Fruit fly (Drosophila melanogaster) whole organism, wandering third instar larva: ENCODE results near the gene CG6282.

Experiments used
- Abd-B ChIP-seq: fragments of >200 bp; optimal IDR thresholded peaks from 2 replicates; lab custom pipeline; 2017; ENCODE audit warnings: missing biosample characterization, missing genetic modification characterization
- CG32264 ChIP-seq: fragments of 200-800 bp; sonication (Bioruptor generic); optimal IDR thresholded peaks from 2 replicates; lab custom pipeline; 2016; ENCODE audit warnings: missing biosample characterization, missing genetic modification characterization
- CG9705 ChIP-seq: fragments of 200-800 bp; sonication (Bioruptor generic); optimal IDR thresholded peaks from 2 replicates; lab custom pipeline; 2018; ENCODE audit warnings: missing biosample characterization, mild to moderate bottlenecking, missing genetic modification characterization
- CrebA ChIP-seq: fragments of 200-800 bp; sonication (Bioruptor generic); optimal IDR thresholded peaks from 2 replicates; lab custom pipeline; 2016; ENCODE audit warnings: missing biosample characterization, mild to moderate bottlenecking, missing genetic modification characterization, borderline replicate concordance
- Dfd ChIP-seq: fragments of >200 bp; optimal IDR thresholded peaks from 2 replicates; lab custom pipeline; 2017; ENCODE audit warnings: missing biosample characterization, missing genetic modification characterization
- Dif ChIP-seq: fragments of 200-275, 200-300 bp; sonication (Bioruptor generic); optimal IDR thresholded peaks from 2 replicates; lab custom pipeline; 2018; ENCODE audit warnings: missing biosample characterization, missing genetic modification characterization; ENCODE audit not compliant: partially characterized antibody
- GATAd ChIP-seq: sonication (Bioruptor generic); optimal IDR thresholded peaks from 2 replicates; lab custom pipeline; 2016; ENCODE audit warnings: missing biosample characterization, missing genetic modification characterization
- HLH106 ChIP-seq: fragments of 200-800 bp; optimal IDR thresholded peaks from 3 replicates; lab custom pipeline; 2019; ENCODE audit warnings: missing biosample characterization, mild to moderate bottlenecking, missing genetic modification characterization, moderate library complexity
- Hr78 ChIP-seq: fragments of >200 bp; optimal IDR thresholded peaks from 2 replicates; lab custom pipeline; 2017; ENCODE audit warnings: missing biosample characterization, missing genetic modification characterization
- Hr83 ChIP-seq: fragments of 200-300 bp; sonication (Bioruptor generic); optimal IDR thresholded peaks from 2 replicates; lab custom pipeline; 2016; ENCODE audit warnings: missing biosample characterization, mild to moderate bottlenecking, missing genetic modification characterization, moderate library complexity; ENCODE audit not compliant: poor library complexity, severe bottlenecking
- Jra ChIP-seq: sonication (Bioruptor generic); optimal IDR thresholded peaks from 2 replicates; lab custom pipeline; 2016; ENCODE audit warnings: missing biosample characterization, missing genetic modification characterization
- Mio ChIP-seq: sonication (Bioruptor generic); optimal IDR thresholded peaks from 2 replicates; lab custom pipeline; 2016; ENCODE audit warnings: missing biosample characterization, missing genetic modification characterization
- Myc ChIP-seq: fragments of >200 bp; optimal IDR thresholded peaks from 2 replicates; lab custom pipeline; 2017
- N ChIP-seq: fragments of >200 bp; optimal IDR thresholded peaks from 2 replicates; lab custom pipeline; 2018; ENCODE audit warnings: missing biosample characterization, missing external identifiers, missing genetic modification characterization
- OdsH ChIP-seq: fragments of 200-800 bp; sonication (Bioruptor generic); optimal IDR thresholded peaks from 2 replicates; lab custom pipeline; 2016; ENCODE audit warnings: missing biosample characterization, mild to moderate bottlenecking, missing genetic modification characterization
- Rel ChIP-seq, 2 experiments: fragments of 200-800 bp; sonication (Bioruptor generic) in 1 of 2; optimal IDR thresholded peaks; 2 replicates in 1 of 2; 3 replicates in 1 of 2; lab custom pipeline; 2016 to 2019; ENCODE audit warnings: mild to moderate bottlenecking in 2 of 2, missing biosample characterization in 2 of 2, missing genetic modification characterization in 2 of 2, moderate library complexity in 1 of 2
- Sp1 ChIP-seq: fragments of 200-800 bp; sonication (Bioruptor generic); optimal IDR thresholded peaks from 3 replicates; lab custom pipeline; 2019; ENCODE audit warnings: missing biosample characterization, mild to moderate bottlenecking, missing genetic modification characterization, moderate library complexity
- Vsx2 ChIP-seq: fragments of 200-300, 225-300 bp; sonication (Bioruptor generic); optimal IDR thresholded peaks from 2 replicates; lab custom pipeline; 2018; ENCODE audit warnings: missing biosample characterization, missing genetic modification characterization; ENCODE audit not compliant: partially characterized antibody
- br ChIP-seq: fragments of 200-800 bp; sonication (Bioruptor generic); optimal IDR thresholded peaks from 2 replicates; lab custom pipeline; 2016; ENCODE audit warnings: missing biosample characterization, missing genetic modification characterization
- brk ChIP-seq: fragments of 200-800 bp; sonication (Bioruptor generic); optimal IDR thresholded peaks from 2 replicates; lab custom pipeline; 2016; ENCODE audit warnings: missing biosample characterization, mild to moderate bottlenecking, missing genetic modification characterization
- dl ChIP-seq, 2 experiments: fragments of 175-275, 200-275 bp in 1 of 2; fragments of 200-275 bp in 1 of 2; sonication (Bioruptor generic); optimal IDR thresholded peaks; lab custom pipeline; 2018; ENCODE audit warnings: mild to moderate bottlenecking in 2 of 2, missing biosample characterization in 2 of 2, missing genetic modification characterization in 2 of 2, moderate library complexity in 2 of 2; ENCODE audit not compliant: partially characterized antibody in 2 of 2, insufficient read depth in 1 of 2
- dmrt93B ChIP-seq: fragments of 200-800 bp; sonication (Bioruptor generic); optimal IDR thresholded peaks from 2 replicates; lab custom pipeline; 2018; ENCODE audit warnings: missing biosample characterization, mild to moderate bottlenecking, missing genetic modification characterization
- dsf ChIP-seq: sonication (Bioruptor generic); optimal IDR thresholded peaks from 2 replicates; lab custom pipeline; 2016; ENCODE audit warnings: missing biosample characterization, missing genetic modification characterization, borderline replicate concordance
- ey ChIP-seq: fragments of 200-800 bp; sonication (Bioruptor generic); optimal IDR thresholded peaks from 2 replicates; lab custom pipeline; 2016; ENCODE audit warnings: missing biosample characterization, missing genetic modification characterization
- foxo ChIP-seq, 2 experiments: fragments of 200-800 bp; sonication (Bioruptor generic); optimal IDR thresholded peaks; 2 replicates in 1 of 2; 3 replicates in 1 of 2; lab custom pipeline; 2016 to 2017; ENCODE audit warnings: missing biosample characterization in 2 of 2, missing genetic modification characterization in 2 of 2
- fru ChIP-seq: fragments of 200-800 bp; sonication (Bioruptor generic); optimal IDR thresholded peaks from 3 replicates; lab custom pipeline; 2016; ENCODE audit warnings: missing biosample characterization, mild to moderate bottlenecking, missing genetic modification characterization
- h ChIP-seq: fragments of 200-800 bp; sonication (Bioruptor generic); optimal IDR thresholded peaks from 3 replicates; lab custom pipeline; 2016; ENCODE audit warnings: missing biosample characterization, mild to moderate bottlenecking, missing genetic modification characterization
- jim ChIP-seq: fragments of 175-275, 200-325 bp; sonication (Bioruptor generic); optimal IDR thresholded peaks from 2 replicates; lab custom pipeline; 2016; ENCODE audit warnings: missing biosample characterization, mild to moderate bottlenecking, missing genetic modification characterization
- pan ChIP-seq: fragments of >200 bp; optimal IDR thresholded peaks from 2 replicates; lab custom pipeline; 2017
- psq ChIP-seq: fragments of 200-800 bp; sonication (Bioruptor generic); optimal IDR thresholded peaks from 3 replicates; lab custom pipeline; 2017; ENCODE audit warnings: missing biosample characterization, mild to moderate bottlenecking, missing genetic modification characterization, moderate library complexity
- rgr ChIP-seq: fragments of 200-800 bp; sonication (Bioruptor generic); optimal IDR thresholded peaks from 3 replicates; lab custom pipeline; 2016; ENCODE audit warnings: missing biosample characterization, mild to moderate bottlenecking, missing genetic modification characterization
- sage ChIP-seq: fragments of 200-800 bp; sonication (Bioruptor generic); optimal IDR thresholded peaks from 2 replicates; lab custom pipeline; 2016; ENCODE audit warnings: missing biosample characterization, mild to moderate bottlenecking, missing genetic modification characterization
- sv ChIP-seq: fragments of 200-800 bp; sonication (Bioruptor generic); optimal IDR thresholded peaks from 3 replicates; lab custom pipeline; 2016; ENCODE audit warnings: missing biosample characterization, missing genetic modification characterization
- tai ChIP-seq: sonication (Bioruptor generic); optimal IDR thresholded peaks from 2 replicates; lab custom pipeline; 2016; ENCODE audit warnings: missing biosample characterization, missing genetic modification characterization
- usp ChIP-seq: fragments of >200 bp; optimal IDR thresholded peaks from 2 replicates; lab custom pipeline; 2017; ENCODE audit warnings: missing biosample characterization, missing genetic modification characterization
- woc ChIP-seq: sonication (Bioruptor generic); optimal IDR thresholded peaks from 2 replicates; lab custom pipeline; 2016; ENCODE audit warnings: missing biosample characterization, mild to moderate bottlenecking, missing genetic modification characterization

Gene CG6282

dm6 chr3L:8575844-8576842 is 28.3 kb upstream of the CG6282 start, which contains the start of the genes CG6638 and CG43078:
Gene CG6638 (minus strand): TSS chr3L:8576078.
Gene CG43078 (plus strand): TSS chr3L:8576808.
- TF ChIP-seq h (no peak), Dfd (GFP tag; lab: Kevin White, UChicago) (no peak), Jra (GFP tag; lab: Kevin White, UChicago) (no peak), N (GFP tag; lab: Kevin White, UChicago) (no peak), Rel (GFP tag; optimal IDR thresholded peaks at IDR 0.05; lab: Kevin White, UChicago) (no peak), Rel (tag; optimal IDR thresholded peaks at IDR 0.05; lab: Kevin White, UChicago) (peak; percentile 57), foxo (GFP tag; optimal IDR thresholded peaks at IDR 0.05; lab: Kevin White, UChicago) (peak in 1 of 2 experiments; percentile 34), Myc (lab: Kevin White, UChicago) (no peak), dmrt93B (GFP tag; lab: Kevin White, UChicago) (no peak), ey (GFP tag; lab: Kevin White, UChicago) (no peak), brk (no peak), tai (GFP tag; lab: Kevin White, UChicago) (no peak), Sp1 (GFP tag; lab: Kevin White, UChicago) (no peak), Hr78 (GFP tag; lab: Kevin White, UChicago) (no peak), woc (GFP tag; lab: Kevin White, UChicago) (no peak), HLH106 (no peak), Mio (GFP tag; lab: Kevin White, UChicago) (no peak), GATAd (no peak), CG9705 (GFP tag; lab: Kevin White, UChicago) (no peak), Dif (no peak), Hr83 (GFP tag; lab: Kevin White, UChicago) (no peak), sv (GFP tag; lab: Kevin White, UChicago) (no peak), dsf (GFP tag; lab: Kevin White, UChicago) (no peak), dl (GFP tag; optimal IDR thresholded peaks at IDR 0.05; lab: Kevin White, UChicago; ENCODE audit: insufficient read depth in 1 of 2, partially characterized antibody in 2 of 2) (no peak), psq (GFP tag; lab: Kevin White, UChicago) (peak; percentile 26), rgr (GFP tag; lab: Kevin White, UChicago) (peak; percentile 46), Abd-B (GFP tag; lab: Kevin White, UChicago) (no peak), jim (GFP tag; lab: Kevin White, UChicago) (no peak), br (GFP tag; lab: Kevin White, UChicago) (no peak), sage (no peak), Vsx2 (no peak), fru (GFP tag; lab: Kevin White, UChicago) (no peak), OdsH (no peak), usp (no peak), pan (lab: Kevin White, UChicago) (no peak)

dm6 chr3L:8578470-8578869 is 26.0 kb upstream of the CG6282 start:
- TF ChIP-seq h (peak; percentile 22), CG9705 (GFP tag; lab: Kevin White, UChicago) (no peak)

- TF ChIP-seq rgr (GFP tag; lab: Kevin White, UChicago) (no peak), h (no peak), OdsH (no peak), fru (GFP tag; lab: Kevin White, UChicago) (no peak), CG9705 (GFP tag; lab: Kevin White, UChicago) (no peak), sv (GFP tag; lab: Kevin White, UChicago) (no peak), ey (GFP tag; lab: Kevin White, UChicago) (no peak), Hr78 (GFP tag; lab: Kevin White, UChicago) (no peak), br (GFP tag; lab: Kevin White, UChicago) (no peak), dsf (GFP tag; lab: Kevin White, UChicago) (no peak), psq (GFP tag; lab: Kevin White, UChicago) (no peak), CrebA (GFP tag; lab: Kevin White, UChicago) (no peak), N (GFP tag; lab: Kevin White, UChicago) (no peak), GATAd (no peak), Sp1 (GFP tag; lab: Kevin White, UChicago) (no peak), Mio (GFP tag; lab: Kevin White, UChicago) (no peak), Vsx2 (no peak), CG32264 (GFP tag; lab: Kevin White, UChicago) (no peak), woc (GFP tag; lab: Kevin White, UChicago) (no peak)
Observed at dm6 chr3L:8579513-8579912, 24.9 kb upstream of the CG6282 start.
